Fruit fly (Drosophila melanogaster): ENCODE results near the gene CG32572.

The CG32572 gene

dm6 chrX:16772882-16773827 is 52.2 kb downstream of the CG32572 start (continued):
- TF ChIP-seq D (optimal IDR thresholded peaks at IDR 0.05) (no peak), D (GFP tag; optimal IDR thresholded peaks at IDR 0.05) (peak; percentile 70), Myb (GFP tag; optimal IDR thresholded peaks at IDR 0.05) (no peak), ci (GFP tag; IDR thresholded peaks at IDR 0.05) (peak; percentile 80), B-H1 (GFP tag; IDR thresholded peaks at IDR 0.05) (peak; percentile 43; the same call in 2 of the 3 replicates), unpg (GFP tag; optimal IDR thresholded peaks at IDR 0.05) (peak; percentile 43), Drgx (GFP tag; IDR thresholded peaks at IDR 0.05) (peak; percentile 81), yki (optimal IDR thresholded peaks at IDR 0.05) (no peak), vnd (GFP tag; IDR thresholded peaks at IDR 0.05; ENCODE audit: partially characterized antibody) (no peak), CG12391 (tag; optimal IDR thresholded peaks at IDR 0.05) (peak; percentile 34), row (GFP tag; IDR thresholded peaks at IDR 0.05) (peak; percentile 63), sug (tag; optimal IDR thresholded peaks at IDR 0.05) (no peak), Optix (GFP tag; IDR thresholded peaks at IDR 0.05) (peak; percentile 74; the same call in 2 of the 3 replicates), zf30C (GFP tag; optimal IDR thresholded peaks at IDR 0.05) (peak; percentile 41), H15 (GFP tag; IDR thresholded peaks at IDR 0.05) (peak; percentile 76), CG1233 (GFP tag; optimal IDR thresholded peaks at IDR 0.05) (peak; percentile 17), cg (GFP tag; optimal IDR thresholded peaks at IDR 0.05) (no peak), cwo (GFP tag; optimal IDR thresholded peaks at IDR 0.05) (no peak), CG7556 (GFP tag; optimal IDR thresholded peaks at IDR 0.05) (peak; percentile 17), pum (GFP tag; optimal IDR thresholded peaks at IDR 0.05) (peak; percentile 65), mirr (GFP tag; optimal IDR thresholded peaks at IDR 0.05) (no peak), CG8924 (tag; optimal IDR thresholded peaks at IDR 0.05) (peak; percentile 41), ham (GFP tag; IDR thresholded peaks at IDR 0.05) (no peak), Elba2 (GFP tag; optimal IDR thresholded peaks at IDR 0.05) (no peak), Scr (GFP tag; IDR thresholded peaks at IDR 0.05; ENCODE audit: partially characterized antibody) (no peak), Doc3 (GFP tag; IDR thresholded peaks at IDR 0.05; ENCODE audit: partially characterized antibody) (no peak), CG11085 (GFP tag; IDR thresholded peaks at IDR 0.05) (peak; percentile 36; the same call in 1 of the 2 replicates), ranshi (GFP tag; IDR thresholded peaks at IDR 0.05) (peak; percentile 58; the same call in 1 of the 2 replicates), CG5953 (GFP tag; IDR thresholded peaks at IDR 0.05) (no peak), Kr (GFP tag; optimal IDR thresholded peaks at IDR 0.05) (no peak), CG4730 (GFP tag; IDR thresholded peaks at IDR 0.05) (0 out of 2 replicates have a peak, but pooled peaks have one; percentile 42), CG4854 (GFP tag; optimal IDR thresholded peaks at IDR 0.05) (peak; percentile 5), CG7987 (GFP tag; optimal IDR thresholded peaks at IDR 0.05) (no peak), trem (tag; optimal IDR thresholded peaks at IDR 0.05) (peak; percentile 9), Hand (GFP tag; optimal IDR thresholded peaks at IDR 0.05) (no peak), ERR (GFP tag; optimal IDR thresholded peaks at IDR 0.05) (peak; percentile 15), Mes4 (GFP tag; optimal IDR thresholded peaks at IDR 0.05) (no peak), Atf-2 (GFP tag; optimal IDR thresholded peaks at IDR 0.05) (peak; percentile 43), corto (GFP tag; optimal IDR thresholded peaks at IDR 0.05) (no peak), Six4 (GFP tag; optimal IDR thresholded peaks at IDR 0.05) (peak; percentile 55), phol (tag; optimal IDR thresholded peaks at IDR 0.05) (peak; percentile 64), CG31388 (GFP tag; optimal IDR thresholded peaks at IDR 0.05) (no peak), MBD-R2 (GFP tag; IDR thresholded peaks at IDR 0.05) (0 out of 2 replicates have a peak, but pooled peaks have one; percentile 25), CG5245 (GFP tag; optimal IDR thresholded peaks at IDR 0.05) (peak; percentile 58), nmo (GFP tag; optimal IDR thresholded peaks at IDR 0.05) (peak; percentile 69), CG17385 (GFP tag; optimal IDR thresholded peaks at IDR 0.05) (no peak), maf-S (GFP tag; optimal IDR thresholded peaks at IDR 0.05) (no peak), CG2202 (tag; optimal IDR thresholded peaks at IDR 0.05) (peak; percentile 38), esg (GFP tag; conservative IDR thresholded peaks at IDR 0.05) (peak; percentile 65)
